Worm (Caenorhabditis elegans) whole organism, L4 larva: ENCODE results near the gene Y54F10BM.13.

ENCODE experiments used
- F49E8.2 ChIP-seq: sonication (generic microtip); optimal IDR thresholded peaks from 2 replicates; lab custom pipeline; 2016; ENCODE audit warnings: missing compliant biosample characterization, mild to moderate bottlenecking, missing genetic modification characterization, borderline replicate concordance
- cey-2 ChIP-seq: sonication (generic microtip); optimal IDR thresholded peaks from 3 replicates; lab custom pipeline; 2017; ENCODE audit warnings: missing genetic modification characterization, mild to moderate bottlenecking, missing compliant biosample characterization, antibody characterized with exemption, borderline replicate concordance; ENCODE audit not compliant: insufficient read depth
- egl-27 ChIP-seq: sonication (generic microtip); optimal IDR thresholded peaks from 3 replicates; lab custom pipeline; 2017; ENCODE audit warnings: missing biosample characterization, missing genetic modification reagents, missing genetic modification characterization
- nhr-77 ChIP-seq: fragments of 150-350 bp; optimal IDR thresholded peaks from 2 replicates; lab custom pipeline; 2014; ENCODE audit warnings: missing biosample characterization, missing genetic modification characterization
- pha-4 ChIP-seq, 2 experiments: fragments of 150-350 bp in 1 of 2; fragments of 200-800 bp in 1 of 2; sonication (Bioruptor generic) in 1 of 2; IDR thresholded peaks in 1 of 2; optimal IDR thresholded peaks in 1 of 2; 2 replicates each; pipeline versions ENCODE4 v1.3.6 to Lab custom; 2014 to 2022; ENCODE audit warnings: missing genetic modification characterization in 2 of 2, missing genetic modification reagents in 2 of 2, missing biosample characterization in 1 of 2, missing compliant biosample characterization in 1 of 2
- ztf-11 ChIP-seq: fragments of 150-350 bp; optimal IDR thresholded peaks from 2 replicates; lab custom pipeline; 2014; ENCODE audit warnings: missing biosample characterization, missing genetic modification characterization

ce11 chrIII:2310996-2311395, 19.9 kb downstream of the Y54F10BM.13 start:
- TF ChIP-seq cey-2 (tag; lab: Kevin White, UChicago) (no peak), ztf-11 (tag; lab: Kevin White, UChicago) (no peak), egl-27 (tag; lab: Kevin White, UChicago) (no peak), nhr-77 (tag; lab: Kevin White, UChicago) (no peak), pha-4 (GFP tag; IDR thresholded peaks at IDR 0.05; lab: Robert Waterston, UW) (no peak), pha-4 (tag; optimal IDR thresholded peaks at IDR 0.05; lab: Kevin White, UChicago) (no peak), F49E8.2 (no peak)
